Worm (Caenorhabditis elegans) whole organism, midembryonic: Measurements from ENCODE around the gene T08A11.1.

ENCODE experiments used
- T22C8.4 ChIP-seq: fragments of 200-800 bp; sonication (Bioruptor generic); IDR thresholded peaks from 2 replicates; pipeline ENCODE4 v1.3.6; 2022; ENCODE audit warnings: missing genetic modification characterization, missing compliant biosample characterization
- cog-1 ChIP-seq: sonication (generic microtip); optimal IDR thresholded peaks from 2 replicates; lab custom pipeline; 2016; ENCODE audit warnings: missing genetic modification characterization, missing compliant biosample characterization
- klf-2 ChIP-seq: fragments of 200-800 bp; sonication (Bioruptor generic); conservative IDR thresholded peaks from 2 replicates; pipeline ENCODE4 v1.3.6; 2022; ENCODE audit warnings: missing genetic modification reagents, missing genetic modification characterization, missing compliant biosample characterization
- med-1 ChIP-seq: sonication (generic microtip); optimal IDR thresholded peaks from 2 replicates; lab custom pipeline; 2017; ENCODE audit warnings: missing genetic modification characterization, mild to moderate bottlenecking, missing compliant biosample characterization, antibody characterized with exemption, missing genetic modification reagents; ENCODE audit not compliant: insufficient read depth
- ref-1 ChIP-seq: fragments of 200-800 bp; sonication (Bioruptor generic); conservative IDR thresholded peaks from 2 replicates; pipeline ENCODE4 v1.3.6; 2022; ENCODE audit warnings: missing genetic modification reagents, missing genetic modification characterization, missing compliant biosample characterization
- tab-1 ChIP-seq: fragments of 200-800 bp; sonication (Bioruptor generic); IDR thresholded peaks from 2 replicates; pipeline ENCODE4 v1.3.6; 2022; ENCODE audit warnings: missing genetic modification characterization, missing compliant biosample characterization
- ztf-23 ChIP-seq: fragments of 200-800 bp; sonication (Bioruptor generic); IDR thresholded peaks from 2 replicates; pipeline ENCODE4 v1.3.6; 2022; ENCODE audit warnings: missing genetic modification reagents, missing genetic modification characterization, missing compliant biosample characterization
- ztf-29 ChIP-seq: fragments of 200-800 bp; sonication (Bioruptor generic); IDR thresholded peaks from 2 replicates; pipeline ENCODE4 v1.3.6; 2022; ENCODE audit warnings: missing genetic modification reagents, missing genetic modification characterization, missing compliant biosample characterization

DNA sequence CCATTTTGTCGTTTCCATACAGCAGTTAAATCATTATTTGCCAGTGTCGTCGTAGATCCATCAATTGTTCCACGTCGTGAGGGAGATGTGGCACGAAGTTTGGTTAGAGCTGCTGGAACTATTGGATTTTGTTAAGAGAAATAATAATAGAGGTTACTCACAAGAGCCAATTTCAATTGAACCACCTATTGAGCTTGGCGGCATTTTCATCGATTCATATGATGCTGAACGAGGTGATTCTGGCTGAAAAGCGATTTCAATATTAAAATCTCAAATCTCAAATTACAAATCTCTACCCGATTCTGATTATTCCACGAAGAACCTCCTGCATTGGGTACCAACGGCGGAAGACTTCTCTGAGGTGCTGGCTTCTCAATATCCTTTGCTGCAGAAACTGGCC is 5.1 kb downstream of the T08A11.1 start:
- TF ChIP-seq ref-1 (GFP tag; lab: Robert Waterston, UW) (no peak), cog-1 (tag; lab: Kevin White, UChicago) (no peak), T22C8.4 (GFP tag; lab: Robert Waterston, UW) (no peak), tab-1 (GFP tag; lab: Robert Waterston, UW) (no peak), ztf-23 (no peak), klf-2 (GFP tag; lab: Robert Waterston, UW) (no peak), med-1 (GFP tag; lab: Kevin White, UChicago) (no peak), ztf-29 (GFP tag; lab: Robert Waterston, UW) (no peak)
